Worm (Caenorhabditis elegans) whole organism, young adult: ENCODE measurements around the gene fbxa-24.

ENCODE experiments used
- B0019.2 ChIP-seq: fragments of 200-800 bp; sonication (Bioruptor generic); conservative IDR thresholded peaks from 2 replicates; pipeline ENCODE4 v1.3.6; 2022; ENCODE audit warnings: missing genetic modification reagents, missing genetic modification characterization, missing compliant biosample characterization
- C06A6.2 ChIP-seq: fragments of 200-800 bp; sonication (Bioruptor generic); conservative IDR thresholded peaks from 2 replicates; pipeline ENCODE4 v1.3.6; 2022; ENCODE audit warnings: missing genetic modification characterization, missing compliant biosample characterization
- F22D6.2 ChIP-seq: sonication (generic microtip); optimal IDR thresholded peaks from 2 replicates; lab custom pipeline; 2016; ENCODE audit warnings: mild to moderate bottlenecking, missing genetic modification characterization, missing compliant biosample characterization
- F49E8.2 ChIP-seq: sonication (generic microtip); optimal IDR thresholded peaks from 3 replicates; lab custom pipeline; 2017; ENCODE audit warnings: missing genetic modification characterization, mild to moderate bottlenecking, missing compliant biosample characterization, antibody characterized with exemption, moderate library complexity; ENCODE audit not compliant: insufficient read depth
- F57A8.1 ChIP-seq: fragments of 200-800 bp; sonication (Bioruptor generic); optimal IDR thresholded peaks from 2 replicates; lab custom pipeline; 2018; ENCODE audit warnings: mild to moderate bottlenecking, missing genetic modification characterization, moderate library complexity, missing compliant biosample characterization
- F57C9.4 ChIP-seq: sonication (generic microtip); optimal IDR thresholded peaks from 2 replicates; lab custom pipeline; 2017; ENCODE audit warnings: mild to moderate bottlenecking, missing genetic modification characterization, missing compliant biosample characterization
- T26A5.8 ChIP-seq: sonication (generic microtip); optimal IDR thresholded peaks from 2 replicates; lab custom pipeline; 2016; ENCODE audit warnings: missing genetic modification characterization, missing compliant biosample characterization
- Y53G8AR.9 ChIP-seq: fragments of 200-800 bp; sonication (Bioruptor generic); conservative IDR thresholded peaks from 2 replicates; pipeline ENCODE4 v1.3.6; 2022; ENCODE audit warnings: missing genetic modification reagents, missing genetic modification characterization, missing compliant biosample characterization
- Y79H2A.3 ChIP-seq: fragments of 200-800 bp; sonication (Bioruptor generic); conservative IDR thresholded peaks from 2 replicates; pipeline ENCODE4 v1.3.6; 2022; ENCODE audit warnings: missing genetic modification reagents, missing genetic modification characterization, missing compliant biosample characterization
- ZK185.1 ChIP-seq: sonication (generic microtip); optimal IDR thresholded peaks from 2 replicates; lab custom pipeline; 2016; ENCODE audit warnings: mild to moderate bottlenecking, missing genetic modification characterization, missing compliant biosample characterization; ENCODE audit not compliant: poor library complexity, severe bottlenecking
- akir-1 ChIP-seq: fragments of 200-800 bp; sonication (Bioruptor generic); optimal IDR thresholded peaks from 2 replicates; lab custom pipeline; 2018; ENCODE audit warnings: mild to moderate bottlenecking, missing genetic modification characterization, moderate library complexity, missing compliant biosample characterization
- ama-1 ChIP-seq, 3 experiments: fragments of 150-350 bp in 1 of 3; sonication (generic microtip) in 2 of 3; optimal IDR thresholded peaks; 2 replicates each; lab custom pipeline; 2014 to 2018; ENCODE audit warnings: missing biosample characterization in 2 of 3, missing genetic modification characterization in 2 of 3, missing genetic modification reagents in 2 of 3
- aptf-2 ChIP-seq: fragments of 200-800 bp; sonication (Bioruptor generic); conservative IDR thresholded peaks from 2 replicates; pipeline ENCODE4 v1.3.6; 2022; ENCODE audit warnings: missing genetic modification reagents, missing genetic modification characterization, missing compliant biosample characterization
- attf-6 ChIP-seq: fragments of 200-800 bp; sonication (Bioruptor generic); IDR thresholded peaks from 2 replicates; pipeline ENCODE4 v1.3.6; 2022; ENCODE audit warnings: missing genetic modification reagents, missing genetic modification characterization, missing compliant biosample characterization
- bed-1 ChIP-seq: fragments of 200-800 bp; sonication (Bioruptor generic); IDR thresholded peaks from 2 replicates; pipeline ENCODE4 v1.3.6; 2022; ENCODE audit warnings: missing genetic modification reagents, missing genetic modification characterization, missing compliant biosample characterization
- bed-2 ChIP-seq: fragments of 200-800 bp; sonication (Bioruptor generic); IDR thresholded peaks from 2 replicates; pipeline ENCODE4 v1.3.6; 2022; ENCODE audit warnings: missing genetic modification reagents, missing genetic modification characterization, missing compliant biosample characterization
- cebp-2 ChIP-seq: fragments of 200-800 bp; sonication (Bioruptor generic); IDR thresholded peaks from 2 replicates; pipeline ENCODE4 v1.3.6; 2022; ENCODE audit warnings: missing genetic modification characterization, missing compliant biosample characterization
- dpff-1 ChIP-seq: sonication (generic microtip); optimal IDR thresholded peaks from 2 replicates; lab custom pipeline; 2017; ENCODE audit warnings: mild to moderate bottlenecking, missing genetic modification characterization, missing compliant biosample characterization
- egl-44 ChIP-seq: fragments of 200-800 bp; sonication (Bioruptor generic); IDR thresholded peaks from 2 replicates; pipeline ENCODE4 v1.3.6; 2022; ENCODE audit warnings: missing genetic modification reagents, missing genetic modification characterization, missing compliant biosample characterization
- egrh-3 ChIP-seq: fragments of 200-800 bp; sonication (Bioruptor generic); IDR thresholded peaks from 2 replicates; pipeline ENCODE4 v1.3.6; 2022; ENCODE audit warnings: missing genetic modification reagents, missing genetic modification characterization, missing compliant biosample characterization
- ekl-4 ChIP-seq: fragments of 200-800 bp; sonication (Bioruptor generic); IDR thresholded peaks from 2 replicates; pipeline ENCODE4 v1.3.6; 2022; ENCODE audit warnings: missing genetic modification reagents, missing genetic modification characterization, missing compliant biosample characterization
- gei-17 ChIP-seq: fragments of 200-800 bp; sonication (Bioruptor generic); optimal IDR thresholded peaks from 2 replicates; lab custom pipeline; 2018; ENCODE audit warnings: mild to moderate bottlenecking, missing genetic modification characterization, missing compliant biosample characterization
- him-1 ChIP-seq: sonication (generic microtip); optimal IDR thresholded peaks from 2 replicates; lab custom pipeline; 2016; ENCODE audit warnings: missing genotype, missing genetic modification reagents, missing genetic modification characterization, missing compliant biosample characterization
- hrde-1 ChIP-seq: sonication (generic microtip); optimal IDR thresholded peaks from 2 replicates; lab custom pipeline; 2016; ENCODE audit warnings: missing genetic modification characterization, mild to moderate bottlenecking, missing compliant biosample characterization, moderate library complexity, missing genotype, missing genetic modification reagents, borderline replicate concordance
- let-526 ChIP-seq: fragments of 200-800 bp; sonication (Bioruptor generic); IDR thresholded peaks from 2 replicates; pipeline ENCODE4 v1.3.6; 2022; ENCODE audit warnings: missing genetic modification reagents, missing genetic modification characterization, missing compliant biosample characterization
- let-607 ChIP-seq, 2 experiments: fragments of 200-800 bp in 1 of 2; sonication (Bioruptor generic) in 1 of 2; sonication (generic microtip) in 1 of 2; optimal IDR thresholded peaks; 2 replicates each; lab custom pipeline; 2016 to 2018; ENCODE audit warnings: mild to moderate bottlenecking in 2 of 2, missing compliant biosample characterization in 2 of 2, missing genetic modification characterization in 2 of 2, moderate library complexity in 2 of 2, missing genotype in 1 of 2
- lsl-1 ChIP-seq: fragments of 200-800 bp; sonication (Bioruptor generic); optimal IDR thresholded peaks from 2 replicates; lab custom pipeline; 2018; ENCODE audit warnings: mild to moderate bottlenecking, missing genetic modification characterization, moderate library complexity, missing compliant biosample characterization
- mxl-1 ChIP-seq: sonication (generic microtip); optimal IDR thresholded peaks from 2 replicates; lab custom pipeline; 2016; ENCODE audit warnings: missing genetic modification characterization, missing compliant biosample characterization
- nhr-80 ChIP-seq: sonication (generic microtip); optimal IDR thresholded peaks from 2 replicates; lab custom pipeline; 2016; ENCODE audit warnings: missing genetic modification characterization, missing compliant biosample characterization
- nhr-90 ChIP-seq: sonication (generic microtip); optimal IDR thresholded peaks from 2 replicates; lab custom pipeline; 2016; ENCODE audit warnings: missing genotype, mild to moderate bottlenecking, missing genetic modification characterization, missing compliant biosample characterization
- pbrm-1 ChIP-seq: fragments of 200-800 bp; sonication (Bioruptor generic); IDR thresholded peaks from 2 replicates; pipeline ENCODE4 v1.3.6; 2022; ENCODE audit warnings: missing genetic modification reagents, missing genetic modification characterization, missing compliant biosample characterization
- rcor-1 ChIP-seq: fragments of 200-800 bp; sonication (Bioruptor generic); IDR thresholded peaks from 2 replicates; pipeline ENCODE4 v1.3.6; 2022; ENCODE audit warnings: missing genetic modification reagents, missing genetic modification characterization, missing compliant biosample characterization
- repo-1 ChIP-seq: sonication (generic microtip); optimal IDR thresholded peaks from 2 replicates; lab custom pipeline; 2017; ENCODE audit warnings: mild to moderate bottlenecking, missing genetic modification characterization, missing compliant biosample characterization
- sea-2 ChIP-seq: fragments of 200-800 bp; sonication (Bioruptor generic); IDR thresholded peaks from 2 replicates; pipeline ENCODE4 v1.3.6; 2022; ENCODE audit warnings: missing genetic modification characterization, missing compliant biosample characterization
- snpc-1.3 ChIP-seq: sonication (generic microtip); optimal IDR thresholded peaks from 2 replicates; lab custom pipeline; 2017; ENCODE audit warnings: missing genetic modification characterization, mild to moderate bottlenecking, missing compliant biosample characterization, antibody characterized with exemption, moderate library complexity, missing genotype, missing genetic modification reagents; ENCODE audit not compliant: insufficient read depth
- somi-1 ChIP-seq: fragments of 200-800 bp; sonication (Bioruptor generic); optimal IDR thresholded peaks from 2 replicates; lab custom pipeline; 2018; ENCODE audit warnings: mild to moderate bottlenecking, missing genetic modification characterization, missing compliant biosample characterization
- unc-130 ChIP-seq: sonication (generic microtip); optimal IDR thresholded peaks from 2 replicates; lab custom pipeline; 2016; ENCODE audit warnings: missing genetic modification reagents, missing genetic modification characterization, missing compliant biosample characterization
- unc-62 ChIP-seq: fragments of 150-350 bp; optimal IDR thresholded peaks from 2 replicates; lab custom pipeline; 2014; ENCODE audit warnings: missing biosample characterization, missing genetic modification reagents, missing genetic modification characterization
- zfh-2 ChIP-seq: fragments of 200-800 bp; sonication (Bioruptor generic); conservative IDR thresholded peaks from 2 replicates; pipeline ENCODE4 v1.3.6; 2022; ENCODE audit warnings: missing genetic modification reagents, missing genetic modification characterization, missing compliant biosample characterization
- zim-3 ChIP-seq: sonication (generic microtip); optimal IDR thresholded peaks from 2 replicates; lab custom pipeline; 2017; ENCODE audit warnings: mild to moderate bottlenecking, missing genetic modification characterization, moderate library complexity, missing compliant biosample characterization
- ztf-18 ChIP-seq: sonication (generic microtip); optimal IDR thresholded peaks from 2 replicates; lab custom pipeline; 2016; ENCODE audit warnings: missing genotype, mild to moderate bottlenecking, missing genetic modification characterization, missing compliant biosample characterization
- ztf-6 ChIP-seq: fragments of 200-800 bp; sonication (Bioruptor generic); IDR thresholded peaks from 2 replicates; pipeline ENCODE4 v1.3.6; 2022; ENCODE audit warnings: missing genetic modification reagents, missing genetic modification characterization, missing compliant biosample characterization

The fbxa-24 gene

DNA sequence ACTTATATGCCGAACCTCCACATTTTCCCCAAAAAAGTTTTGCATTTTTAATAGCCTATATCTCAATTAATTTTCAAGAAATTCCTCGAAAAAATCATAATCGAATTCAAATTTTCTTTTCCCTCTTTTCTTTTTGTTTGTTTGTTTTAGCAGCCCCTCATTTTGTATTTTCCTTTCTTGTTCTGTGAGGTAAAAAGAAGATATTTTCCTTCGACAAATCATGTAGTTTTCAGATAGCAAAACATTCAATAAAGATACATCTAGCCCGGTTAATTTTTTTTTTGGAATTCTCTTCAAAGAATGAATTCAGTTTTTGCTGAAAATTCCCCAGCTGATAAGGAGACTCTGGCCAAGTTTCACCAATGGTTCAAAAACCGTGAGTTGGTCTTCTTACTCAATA, 40.6 kb upstream of the fbxa-24 start, which contains the start of gene T24E12.3:
Gene T24E12.3 (plus strand): TSS at position 301 of the 400 bp plus-strand sequence.
- TF ChIP-seq him-1 (tag; lab: Kevin White, UChicago) (no peak), zfh-2 (GFP tag; lab: Robert Waterston, UW) (no peak), hrde-1 (tag; lab: Kevin White, UChicago) (no peak), C06A6.2 (GFP tag; lab: Robert Waterston, UW) (no peak), snpc-1.3 (tag; lab: Kevin White, UChicago) (no peak), egrh-3 (no peak), ztf-18 (tag; lab: Kevin White, UChicago) (no peak), B0019.2 (GFP tag; lab: Robert Waterston, UW) (no peak), mxl-1 (tag; lab: Kevin White, UChicago) (no peak), Y53G8AR.9 (GFP tag; lab: Robert Waterston, UW) (no peak), egl-44 (GFP tag; lab: Robert Waterston, UW) (no peak), sea-2 (GFP tag; lab: Robert Waterston, UW) (no peak), gei-17 (GFP tag; lab: Kevin White, UChicago) (no peak)

DNA sequence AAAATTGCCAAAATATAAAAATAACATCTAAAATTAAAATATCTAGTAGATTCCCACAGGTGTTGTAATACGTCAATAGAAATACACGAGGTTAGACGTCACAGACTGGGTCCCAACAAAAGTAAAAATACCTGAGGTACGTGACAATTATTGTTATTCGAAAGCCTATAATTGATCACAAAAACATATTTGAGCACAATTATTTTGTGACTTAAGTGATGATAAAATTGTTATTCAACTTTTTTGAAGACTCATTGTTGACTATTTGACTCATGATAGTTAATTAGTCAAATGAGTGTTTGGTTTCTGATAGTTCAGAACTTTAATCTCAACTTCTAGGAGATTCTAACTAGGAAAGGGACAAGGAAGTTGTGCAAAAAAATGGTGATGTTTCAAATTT, 38.5 kb upstream of the fbxa-24 start:
- TF ChIP-seq dpff-1 (tag; lab: Kevin White, UChicago) = no peak
- no peak for TF ChIP-seq F57C9.4 (tag; lab: Kevin White, UChicago)
- TF ChIP-seq zfh-2 (GFP tag; lab: Robert Waterston, UW) = no peak
- no peak for TF ChIP-seq nhr-90 (tag; lab: Kevin White, UChicago)
- TF ChIP-seq hrde-1 (tag; lab: Kevin White, UChicago) = no peak
- no peak for TF ChIP-seq aptf-2
- TF ChIP-seq ama-1 (optimal IDR thresholded peaks at IDR 0.05; lab: Kevin White, UChicago) = no peak
- TF ChIP-seq ama-1 (GFP tag; optimal IDR thresholded peaks at IDR 0.05; lab: Kevin White, UChicago) = no peak
- no peak for TF ChIP-seq Y79H2A.3 (GFP tag; lab: Robert Waterston, UW)
- TF ChIP-seq F49E8.2 (tag; lab: Kevin White, UChicago) = no peak
- TF ChIP-seq rcor-1 (GFP tag; lab: Robert Waterston, UW) = no peak
- no peak for TF ChIP-seq pbrm-1 (GFP tag; lab: Robert Waterston, UW)
- TF ChIP-seq F57A8.1 (GFP tag; lab: Kevin White, UChicago) = no peak
- TF ChIP-seq unc-130 (GFP tag; lab: Kevin White, UChicago) = no peak
- TF ChIP-seq unc-62 (GFP tag; lab: Kevin White, UChicago) = no peak
- no peak for TF ChIP-seq bed-2
- TF ChIP-seq lsl-1 (GFP tag; lab: Kevin White, UChicago) = no peak
- TF ChIP-seq bed-1 (GFP tag; lab: Robert Waterston, UW) = no peak
- no peak for TF ChIP-seq ztf-6 (GFP tag; lab: Robert Waterston, UW)

DNA sequence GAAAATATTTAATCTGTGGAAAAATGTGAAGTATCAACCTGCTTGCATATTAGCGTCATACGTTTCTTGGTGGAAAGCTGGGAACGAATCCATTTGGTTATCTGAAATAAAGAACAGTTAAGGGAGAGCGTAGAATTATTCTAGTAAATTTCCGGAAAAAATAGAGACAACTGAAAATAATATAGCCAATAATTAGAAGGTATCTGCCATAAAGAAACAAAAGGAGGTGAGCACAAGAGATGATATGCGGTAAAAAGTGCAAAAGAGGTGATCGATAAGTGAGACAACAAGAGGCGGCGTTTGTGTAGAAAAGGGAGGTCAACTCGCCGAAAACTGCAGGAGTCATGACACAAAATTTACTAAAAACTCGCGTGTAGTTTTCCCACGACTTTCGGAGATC, 36.9 kb upstream of the fbxa-24 start, which contains the start of gene T24E12.11:
Gene T24E12.11 (minus strand): TSS at position 101 of the 400 bp plus-strand sequence.
- TF ChIP-seq C06A6.2 (GFP tag; lab: Robert Waterston, UW) (no peak), attf-6 (GFP tag; lab: Robert Waterston, UW) (no peak), zim-3 (tag; lab: Kevin White, UChicago) (no peak), ZK185.1 (tag; lab: Kevin White, UChicago) (no peak), let-607 (tag; optimal IDR thresholded peaks at IDR 0.05; lab: Kevin White, UChicago) (no peak), ztf-6 (GFP tag; lab: Robert Waterston, UW) (no peak), unc-130 (GFP tag; lab: Kevin White, UChicago) (no peak), egl-44 (GFP tag; lab: Robert Waterston, UW) (no peak), ztf-18 (tag; lab: Kevin White, UChicago) (no peak), nhr-80 (tag; lab: Kevin White, UChicago) (no peak), T26A5.8 (tag; lab: Kevin White, UChicago) (no peak), somi-1 (GFP tag; lab: Kevin White, UChicago) (no peak), repo-1 (tag; lab: Kevin White, UChicago) (no peak), cebp-2 (GFP tag; lab: Robert Waterston, UW) (no peak), akir-1 (GFP tag; lab: Kevin White, UChicago) (no peak), Y79H2A.3 (GFP tag; lab: Robert Waterston, UW) (no peak), let-526 (GFP tag; lab: Robert Waterston, UW) (no peak), ekl-4 (GFP tag; lab: Robert Waterston, UW) (no peak), F22D6.2 (tag; lab: Kevin White, UChicago) (no peak)
- TF ChIP-seq, all 124 proteins: peak for 0
